Worm (Caenorhabditis elegans) whole organism, young adult: ENCODE results near the gene hphd-1.

Experiments used
- ccch-3 ChIP-seq: fragments of 200-800 bp; sonication (Bioruptor generic); optimal IDR thresholded peaks from 2 replicates; lab custom pipeline; 2018; ENCODE audit warnings: mild to moderate bottlenecking, missing genetic modification characterization, missing compliant biosample characterization
- dpl-1 ChIP-seq: fragments of 150-350 bp; optimal IDR thresholded peaks from 2 replicates; lab custom pipeline; 2014; ENCODE audit warnings: missing biosample characterization, missing genetic modification reagents, missing genetic modification characterization
- ets-4 ChIP-seq: fragments of 200-800 bp; sonication (Bioruptor generic); optimal IDR thresholded peaks from 2 replicates; lab custom pipeline; 2018; ENCODE audit warnings: mild to moderate bottlenecking, missing genetic modification characterization, missing compliant biosample characterization
- gei-17 ChIP-seq: fragments of 200-800 bp; sonication (Bioruptor generic); optimal IDR thresholded peaks from 2 replicates; lab custom pipeline; 2018; ENCODE audit warnings: mild to moderate bottlenecking, missing genetic modification characterization, missing compliant biosample characterization
- mxl-1 ChIP-seq: sonication (generic microtip); optimal IDR thresholded peaks from 2 replicates; lab custom pipeline; 2016; ENCODE audit warnings: missing genetic modification characterization, missing compliant biosample characterization
- nfya-1 ChIP-seq: sonication (generic microtip); optimal IDR thresholded peaks from 2 replicates; lab custom pipeline; 2017; ENCODE audit warnings: antibody characterized with exemption, missing compliant biosample characterization, missing genetic modification characterization, borderline replicate concordance; ENCODE audit not compliant: insufficient read depth
- nhr-90 ChIP-seq: sonication (generic microtip); optimal IDR thresholded peaks from 2 replicates; lab custom pipeline; 2016; ENCODE audit warnings: missing genotype, mild to moderate bottlenecking, missing genetic modification characterization, missing compliant biosample characterization
- sdz-38 ChIP-seq: sonication (generic microtip); optimal IDR thresholded peaks from 2 replicates; lab custom pipeline; 2016; ENCODE audit warnings: missing genotype, missing genetic modification characterization, missing compliant biosample characterization
- snpc-4 ChIP-seq, 5 experiments: fragments of 150-350 bp in 1 of 5; sonication (generic microtip) in 4 of 5; optimal IDR thresholded peaks; 2 replicates each; lab custom pipeline; 2014 to 2018; ENCODE audit warnings: missing genetic modification characterization in 5 of 5, missing biosample characterization in 3 of 5, antibody characterized with exemption in 2 of 5, mild to moderate bottlenecking in 2 of 5, missing compliant biosample characterization in 2 of 5, missing genotype in 2 of 5, moderate library complexity in 2 of 5, missing genetic modification reagents in 1 of 5

ce11 chrII:12961743-12962142 lies 34.6 kb downstream of the hphd-1 start:
- TF ChIP-seq ets-4 (GFP tag; lab: Kevin White, UChicago) (no peak), ccch-3 (no peak), gei-17 (GFP tag; lab: Kevin White, UChicago) (no peak), mxl-1 (tag; lab: Kevin White, UChicago) (no peak), sdz-38 (no peak), dpl-1 (GFP tag; lab: Kevin White, UChicago) (no peak), nfya-1 (tag; lab: Kevin White, UChicago) (no peak), nhr-90 (tag; lab: Kevin White, UChicago) (no peak), snpc-4 (GFP tag; optimal IDR thresholded peaks at IDR 0.05; lab: Kevin White, UChicago) (no peak), snpc-4 (tag; optimal IDR thresholded peaks at IDR 0.05; lab: Kevin White, UChicago) (no peak)
